Worm (Caenorhabditis elegans): Measurements from ENCODE around the gene clec-258.

DNA sequence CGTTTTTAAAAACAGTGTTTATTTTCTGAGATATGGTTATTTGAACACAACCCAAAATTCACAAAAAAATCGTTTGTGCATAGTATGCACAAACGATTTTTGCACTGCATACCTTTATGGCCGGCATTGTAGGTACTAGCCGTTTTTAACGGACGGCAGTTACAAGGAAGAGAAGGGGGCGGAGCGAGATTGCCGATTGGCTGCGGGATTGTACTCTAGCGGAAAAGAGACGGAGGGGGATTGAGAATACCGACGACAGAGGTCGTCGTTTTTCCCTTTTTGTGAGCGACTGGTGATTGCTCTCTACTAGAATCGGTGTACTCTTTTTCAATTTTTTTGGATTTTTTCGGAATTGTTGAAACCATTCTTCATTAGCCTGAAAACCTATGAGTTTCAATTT is 20.5 kb upstream of the clec-258 start:
- TF ChIP-seq med-1 (GFP tag; optimal IDR thresholded peaks at IDR 0.05; ENCODE audit: insufficient read depth) = no peak
- no peak for TF ChIP-seq ztf-29 (GFP tag; IDR thresholded peaks at IDR 0.05)
- no peak for TF ChIP-seq flt-1 (GFP tag; IDR thresholded peaks at IDR 0.05)
- no peak for TF ChIP-seq ztf-23 (GFP tag; IDR thresholded peaks at IDR 0.05)
- TF ChIP-seq ref-1 (GFP tag; conservative IDR thresholded peaks at IDR 0.05) = no peak
